Fruit fly (Drosophila melanogaster): ENCODE measurements around the gene Sfp24Bd.
A peak's percentile ranks its signal among the peaks of the same experiment; 100 is the strongest.

dm6 chr2L:3711665-3712064, 42.7 kb upstream of the Sfp24Bd start, which contains the start of gene cutlet:
- peak; percentile 54 for TF ChIP-seq Eip78C (GFP tag)
- no peak for TF ChIP-seq topi (GFP tag; optimal IDR thresholded peaks at IDR 0.05)
- TF ChIP-seq CG6808 (GFP tag; optimal IDR thresholded peaks at IDR 0.05) = no peak
- no peak for TF ChIP-seq fd85E (GFP tag; optimal IDR thresholded peaks at IDR 0.05)
- no peak for TF ChIP-seq Blimp-1 (GFP tag; optimal IDR thresholded peaks at IDR 0.05)
- TF ChIP-seq Sox14 (GFP tag; optimal IDR thresholded peaks at IDR 0.05) = no peak
- TF ChIP-seq spab (GFP tag; optimal IDR thresholded peaks at IDR 0.05) = no peak
- no peak for TF ChIP-seq CG6854 (GFP tag; optimal IDR thresholded peaks at IDR 0.05)
- TF ChIP-seq Gug (GFP tag; IDR thresholded peaks at IDR 0.05) = no peak
- TF ChIP-seq CG16779 (tag; optimal IDR thresholded peaks at IDR 0.05) = no peak
